Fruit fly (Drosophila melanogaster) whole organism, embryonic: ENCODE results near the gene Dbp73D.
A peak's percentile ranks its signal among the peaks of the same experiment; 100 is the strongest.

Source experiments
- CG11504 ChIP-seq: fragments of 200-800 bp; sonication (Bioruptor generic); optimal IDR thresholded peaks from 3 replicates; lab custom pipeline; 2019; ENCODE audit warnings: missing biosample characterization, mild to moderate bottlenecking, missing genetic modification characterization, moderate library complexity
- CG12104 ChIP-seq: fragments of 200-800 bp; sonication (Bioruptor generic); optimal IDR thresholded peaks from 3 replicates; lab custom pipeline; 2016; ENCODE audit warnings: missing biosample characterization, missing genetic modification characterization
- CG14050 ChIP-seq: fragments of 200-800 bp; sonication (Bioruptor generic); IDR thresholded peaks from 3 replicates; pipeline ENCODE4 v1.3.6; 2022; ENCODE audit warnings: missing biosample characterization, missing genetic modification characterization
- CG3163 ChIP-seq: fragments of 200-800 bp; sonication (Bioruptor generic); optimal IDR thresholded peaks from 3 replicates; lab custom pipeline; 2016; ENCODE audit warnings: missing biosample characterization, missing genetic modification characterization
- CG4360 ChIP-seq: fragments of 200-800 bp; sonication (Bioruptor generic); IDR thresholded peaks from 2 replicates; pipeline ENCODE4 v1.3.6; 2022; ENCODE audit warnings: missing biosample characterization, missing genetic modification characterization
- Chrac-16 ChIP-seq: fragments of 200-800 bp; sonication (Bioruptor generic); optimal IDR thresholded peaks from 3 replicates; lab custom pipeline; 2016; ENCODE audit warnings: missing biosample characterization, missing genetic modification characterization
- Dek ChIP-seq: fragments of 200-800 bp; sonication (Bioruptor generic); optimal IDR thresholded peaks from 3 replicates; lab custom pipeline; 2019; ENCODE audit warnings: missing biosample characterization, mild to moderate bottlenecking, missing genetic modification characterization, moderate library complexity
- Dfd ChIP-seq, 2 experiments: fragments of >200 bp; optimal IDR thresholded peaks; 2 replicates each; lab custom pipeline; 2017; ENCODE audit warnings: missing biosample characterization in 2 of 2, missing genetic modification characterization in 2 of 2
- Hr51 ChIP-seq, 2 experiments: fragments of 200-800 bp; sonication (Bioruptor generic); optimal IDR thresholded peaks; 2 replicates in 1 of 2; 3 replicates in 1 of 2; lab custom pipeline; 2016 to 2018; ENCODE audit warnings: missing biosample characterization in 2 of 2, missing genetic modification characterization in 2 of 2, mild to moderate bottlenecking in 1 of 2, moderate library complexity in 1 of 2
- Neu2 ChIP-seq: fragments of 200-800 bp; sonication (Bioruptor generic); optimal IDR thresholded peaks from 3 replicates; lab custom pipeline; 2016; ENCODE audit warnings: missing biosample characterization, missing genetic modification characterization, borderline replicate concordance
- grn ChIP-seq: fragments of 200-800 bp; sonication (Bioruptor generic); optimal IDR thresholded peaks from 3 replicates; lab custom pipeline; 2017; ENCODE audit warnings: missing biosample characterization, missing genetic modification characterization
- sc ChIP-seq, 3 experiments: fragments of >200 bp in 2 of 3; fragments of 200-800 bp in 1 of 3; sonication (Bioruptor generic) in 1 of 3; optimal IDR thresholded peaks; 2 replicates in 2 of 3; 3 replicates in 1 of 3; lab custom pipeline; 2017; ENCODE audit warnings: mild to moderate bottlenecking in 1 of 3, missing biosample characterization in 1 of 3, missing genetic modification characterization in 1 of 3, missing genetic modification reagents in 1 of 3
- sug ChIP-seq: fragments of 200-800 bp; optimal IDR thresholded peaks from 2 replicates; lab custom pipeline; 2019; ENCODE audit warnings: missing biosample characterization, mild to moderate bottlenecking, missing genetic modification characterization, moderate library complexity
- tin ChIP-seq: fragments of 200-800 bp; sonication (Bioruptor generic); optimal IDR thresholded peaks from 3 replicates; lab custom pipeline; 2016; ENCODE audit warnings: missing biosample characterization, missing genetic modification characterization

The Dbp73D gene

DNA sequence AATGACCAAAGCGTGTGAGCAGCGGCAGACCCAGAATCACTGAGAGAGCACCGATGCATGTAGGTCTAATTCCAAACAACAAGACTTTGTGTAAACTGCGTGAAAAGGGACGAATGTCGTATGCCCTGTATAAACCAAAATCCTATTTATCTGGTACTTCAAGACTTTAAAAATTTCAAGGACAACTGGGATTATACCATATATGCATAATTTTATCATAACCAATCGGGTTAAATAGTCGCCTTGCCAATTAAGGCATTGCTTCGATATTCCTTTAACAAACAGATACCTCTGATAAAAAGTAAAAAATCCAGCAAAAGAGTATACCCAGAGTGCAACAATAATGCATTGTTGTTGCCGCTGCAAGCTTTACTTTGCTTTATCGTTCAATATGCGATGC is 47.6 kb downstream of the Dbp73D start:
- TF ChIP-seq Hr51 (GFP tag; optimal IDR thresholded peaks at IDR 0.05; lab: Kevin White, UChicago) (no peak), CG12104 (GFP tag; lab: Kevin White, UChicago) (no peak)

DNA sequence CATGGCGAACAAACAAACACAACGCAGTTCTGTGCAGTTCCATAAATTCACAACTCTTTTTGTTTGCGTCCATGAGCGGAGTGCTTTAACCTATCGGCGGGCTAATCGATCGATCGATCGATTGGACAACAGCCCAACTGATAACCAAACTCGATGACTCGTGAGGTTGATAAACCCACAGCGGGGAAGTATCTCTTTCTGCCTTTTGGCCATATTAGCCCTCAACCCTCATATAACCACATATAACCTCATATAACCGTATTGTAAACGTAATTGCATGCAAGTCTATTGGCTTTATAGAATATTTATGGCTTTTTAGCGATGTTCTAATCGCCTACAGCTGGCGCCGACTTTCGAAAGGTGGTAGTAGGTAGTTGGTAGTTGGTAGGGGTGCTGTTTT is 48.2 kb downstream of the Dbp73D start:
- TF ChIP-seq sc (optimal IDR thresholded peaks at IDR 0.05; lab: Kevin White, UChicago) (no peak), sc (GFP tag; optimal IDR thresholded peaks at IDR 0.05; lab: Kevin White, UChicago) (no peak), Chrac-16 (GFP tag; lab: Kevin White, UChicago) (no peak), tin (no peak), grn (GFP tag; lab: Kevin White, UChicago) (peak; percentile 17), sug (tag; lab: Kevin White, UChicago) (peak; percentile 37), CG3163 (GFP tag; lab: Kevin White, UChicago) (no peak)
- TF ChIP-seq, all 482 proteins: peak for 2

DNA sequence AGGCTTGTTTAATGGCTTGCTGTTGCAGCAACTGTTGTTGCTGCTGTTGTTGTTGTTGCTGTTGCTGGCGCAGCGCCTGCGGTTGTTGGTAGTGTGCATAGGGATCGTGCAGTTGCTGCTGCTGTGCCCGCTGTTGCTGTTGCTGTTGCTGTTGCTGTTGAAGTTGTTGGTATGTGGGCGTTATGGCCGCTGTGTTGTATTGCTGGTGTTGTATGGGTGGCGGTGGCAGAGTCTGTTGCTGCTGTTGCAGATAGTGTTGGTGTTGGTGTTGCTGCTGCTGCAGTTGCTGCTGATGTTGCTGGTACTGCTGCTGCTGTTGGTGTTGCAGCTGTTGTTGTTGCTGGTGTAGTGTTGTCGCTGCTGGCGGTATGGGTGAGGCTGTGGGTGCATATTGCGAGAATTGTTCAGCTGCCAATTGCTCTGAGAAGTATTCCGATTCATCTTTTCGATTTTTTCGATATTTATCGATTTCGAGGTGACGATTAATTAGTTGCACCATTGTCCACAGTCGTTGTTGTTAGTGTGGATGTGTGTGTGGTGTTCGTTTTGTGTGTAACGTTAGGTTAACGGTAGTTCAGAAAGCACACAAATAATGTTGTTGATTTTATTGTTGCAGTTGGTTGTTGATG is 51.0 kb downstream of the Dbp73D start:
- TF ChIP-seq CG11504 (tag; lab: Kevin White, UChicago): peak; percentile 58
- TF ChIP-seq Neu2 (GFP tag; lab: Kevin White, UChicago): peak; percentile 88
- no peak for TF ChIP-seq Dek (tag; lab: Kevin White, UChicago)
- peak; percentile 32; the same call in 1 of the 2 replicates for TF ChIP-seq CG4360 (GFP tag; lab: Robert Waterston, UW)
- peak in 1 of 2 experiments; percentile 79 for TF ChIP-seq Dfd (GFP tag; optimal IDR thresholded peaks at IDR 0.05; lab: Kevin White, UChicago)
- no peak for TF ChIP-seq CG14050 (GFP tag; lab: Robert Waterston, UW)
